Fruit fly (Drosophila melanogaster): ENCODE results near the gene emb.

emb gene

DNA sequence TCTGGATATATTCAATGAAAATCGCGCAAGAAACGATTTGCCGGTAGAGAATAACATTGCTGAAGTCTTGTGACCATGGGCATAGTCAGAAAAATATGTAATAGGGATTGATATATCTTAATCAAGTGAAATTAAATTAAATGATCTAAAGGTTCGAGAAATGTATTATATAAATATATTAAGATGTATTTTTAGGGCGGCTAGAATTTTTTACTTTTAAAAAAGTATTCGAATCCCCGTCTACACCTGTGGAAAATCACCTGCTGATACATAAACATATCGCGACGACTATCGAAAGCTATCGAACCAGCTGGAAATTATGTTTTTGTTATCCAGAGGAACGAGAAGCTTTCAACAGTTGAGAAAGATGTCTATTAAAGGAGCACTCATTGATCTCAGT lies 26.7 kb upstream of the emb start, which contains the start of the genes CG13390 and CG17294 (continued):
- TF ChIP-seq MESR4 (GFP tag; optimal IDR thresholded peaks at IDR 0.05) (peak; percentile 82), H15 (GFP tag; IDR thresholded peaks at IDR 0.05) (peak; percentile 100), Spps (tag; optimal IDR thresholded peaks at IDR 0.05) (peak; percentile 99), sc (optimal IDR thresholded peaks at IDR 0.05) (no peak), sc (GFP tag; optimal IDR thresholded peaks at IDR 0.05) (peak; percentile 99), z (GFP tag; IDR thresholded peaks at IDR 0.05) (peak; percentile 84), CG14667 (GFP tag; IDR thresholded peaks at IDR 0.05) (peak; percentile 99), repo (GFP tag; optimal IDR thresholded peaks at IDR 0.05) (peak; percentile 86), CG15011 (GFP tag; optimal IDR thresholded peaks at IDR 0.05) (peak; percentile 99), CG9215 (GFP tag; IDR thresholded peaks at IDR 0.05) (peak; percentile 99), abd-A (tag; optimal IDR thresholded peaks at IDR 0.05) (peak; percentile 98), Mad (GFP tag; optimal IDR thresholded peaks at IDR 0.05) (peak; percentile 96), Side (GFP tag; optimal IDR thresholded peaks at IDR 0.05) (peak; percentile 93), eve (GFP tag; optimal IDR thresholded peaks at IDR 0.05) (no peak), hb (GFP tag; IDR thresholded peaks at IDR 0.05; ENCODE audit: partially characterized antibody) (peak; percentile 37; the same call in 1 of the 3 replicates), Gug (GFP tag; IDR thresholded peaks at IDR 0.05) (peak; percentile 99), CG12769 (tag; optimal IDR thresholded peaks at IDR 0.05) (peak; percentile 99), Sry-δ (GFP tag; optimal IDR thresholded peaks at IDR 0.05) (peak; percentile 63), CG11093 (GFP tag; IDR thresholded peaks at IDR 0.05) (peak; percentile 99), twi (tag; optimal IDR thresholded peaks at IDR 0.05) (peak; percentile 99), ato (GFP tag; IDR thresholded peaks at IDR 0.05; ENCODE audit: partially characterized antibody) (0 out of 2 replicates have a peak, but pooled peaks have one; percentile 40), D (optimal IDR thresholded peaks at IDR 0.05) (no peak), D (GFP tag; optimal IDR thresholded peaks at IDR 0.05) (peak; percentile 99), CG10543 (GFP tag; optimal IDR thresholded peaks at IDR 0.05) (peak; percentile 98), CG10462 (GFP tag; optimal IDR thresholded peaks at IDR 0.05) (peak; percentile 99), exex (tag; optimal IDR thresholded peaks at IDR 0.05) (peak; percentile 98), CG31365 (tag; optimal IDR thresholded peaks at IDR 0.05) (peak; percentile 94), bbx (GFP tag; IDR thresholded peaks at IDR 0.05; ENCODE audit: partially characterized antibody) (peak; percentile 70), Lim3 (GFP tag; IDR thresholded peaks at IDR 0.05) (peak; percentile 98), hbn (GFP tag; IDR thresholded peaks at IDR 0.05; ENCODE audit: partially characterized antibody) (peak; percentile 70; the same call in 1 of the 2 replicates), insv (GFP tag; optimal IDR thresholded peaks at IDR 0.05) (peak in 1 of 2 experiments; percentile 87), Ets97D (GFP tag; optimal IDR thresholded peaks at IDR 0.05) (peak; percentile 90), CG1024 (GFP tag; IDR thresholded peaks at IDR 0.05) (peak; percentile 97), ATbp (GFP tag; optimal IDR thresholded peaks at IDR 0.05) (peak; percentile 98), CG6813 (GFP tag; optimal IDR thresholded peaks at IDR 0.05) (peak; percentile 99), PHDP (tag; optimal IDR thresholded peaks at IDR 0.05) (peak; percentile 100), tll (GFP tag; optimal IDR thresholded peaks at IDR 0.05) (peak in 1 of 2 experiments; percentile 84), Camta (GFP tag; optimal IDR thresholded peaks at IDR 0.05) (peak; percentile 96), NfI (GFP tag; optimal IDR thresholded peaks at IDR 0.05) (peak; percentile 100), CG4360 (GFP tag; IDR thresholded peaks at IDR 0.05) (peak; percentile 90), CG4424 (GFP tag; optimal IDR thresholded peaks at IDR 0.05) (peak; percentile 99), CG42726 (GFP tag; IDR thresholded peaks at IDR 0.05; ENCODE audit: partially characterized antibody) (peak; percentile 63), CG17802 (tag; optimal IDR thresholded peaks at IDR 0.05) (peak; percentile 93), al (GFP tag; IDR thresholded peaks at IDR 0.05) (peak; percentile 100), dan (GFP tag; IDR thresholded peaks at IDR 0.05) (peak; percentile 97), CG31441 (GFP tag; IDR thresholded peaks at IDR 0.05) (peak; percentile 100), CG15696 (tag; optimal IDR thresholded peaks at IDR 0.05) (peak; percentile 99), MBD-R2 (GFP tag; IDR thresholded peaks at IDR 0.05) (peak; percentile 100), CG2875 (GFP tag; optimal IDR thresholded peaks at IDR 0.05) (peak; percentile 98), Trl (optimal IDR thresholded peaks at IDR 0.05) (no peak), Trl (GFP tag; optimal IDR thresholded peaks at IDR 0.05) (peak; percentile 92)
